Fruit fly (Drosophila melanogaster) whole organism, embryonic: ENCODE measurements around the gene Zip89B.

Experiments used
- CG12071 ChIP-seq: fragments of 200-800 bp; sonication (Bioruptor generic); optimal IDR thresholded peaks from 3 replicates; lab custom pipeline; 2018; ENCODE audit warnings: missing biosample characterization, mild to moderate bottlenecking, missing genetic modification characterization
- CG1233 ChIP-seq: fragments of 200-800 bp; sonication (Bioruptor generic); optimal IDR thresholded peaks from 4 replicates; lab custom pipeline; 2018; ENCODE audit warnings: missing biosample characterization, mild to moderate bottlenecking, missing genetic modification characterization
- CG12744 ChIP-seq: fragments of 200-800 bp; sonication (Bioruptor generic); optimal IDR thresholded peaks from 2 replicates; lab custom pipeline; 2016; ENCODE audit warnings: missing biosample characterization, missing genetic modification characterization
- CG15479 ChIP-seq: fragments of 200-800 bp; sonication (Bioruptor generic); optimal IDR thresholded peaks from 3 replicates; lab custom pipeline; 2019; ENCODE audit warnings: missing biosample characterization, mild to moderate bottlenecking, missing genetic modification characterization, moderate library complexity
- CG16779 ChIP-seq: fragments of 200-800 bp; sonication (Bioruptor generic); IDR thresholded peaks from 2 replicates; pipeline ENCODE4 v1.3.6; 2022; ENCODE audit warnings: missing biosample characterization, missing genetic modification characterization
- CG17186 ChIP-seq: fragments of 200-800 bp; sonication (Bioruptor generic); optimal IDR thresholded peaks from 3 replicates; lab custom pipeline; 2017; ENCODE audit warnings: missing biosample characterization, missing genetic modification reagents, missing genetic modification characterization
- CG17359 ChIP-seq: fragments of 200-800 bp; sonication (Bioruptor generic); optimal IDR thresholded peaks from 3 replicates; lab custom pipeline; 2018; ENCODE audit warnings: missing biosample characterization, mild to moderate bottlenecking, missing genetic modification characterization, moderate library complexity
- CG17385 ChIP-seq: fragments of 200-800 bp; sonication (Bioruptor generic); optimal IDR thresholded peaks from 3 replicates; lab custom pipeline; 2018; ENCODE audit warnings: missing biosample characterization, mild to moderate bottlenecking, missing genetic modification characterization
- CG2120 ChIP-seq: fragments of 200-800 bp; sonication (Bioruptor generic); optimal IDR thresholded peaks from 3 replicates; lab custom pipeline; 2016; ENCODE audit warnings: missing biosample characterization, missing genetic modification characterization
- CG2875 ChIP-seq: fragments of 200-800 bp; sonication (Bioruptor generic); optimal IDR thresholded peaks from 2 replicates; lab custom pipeline; 2017; ENCODE audit warnings: missing biosample characterization, mild to moderate bottlenecking, missing genetic modification characterization, missing genetic modification reagents
- CG34376 ChIP-seq: fragments of 200-800 bp; sonication (Bioruptor generic); optimal IDR thresholded peaks from 2 replicates; lab custom pipeline; 2018; ENCODE audit warnings: missing biosample characterization, mild to moderate bottlenecking, missing genetic modification characterization
- CG34422 ChIP-seq: fragments of 200-800 bp; sonication (Bioruptor generic); IDR thresholded peaks from 3 replicates; pipeline ENCODE4 v1.3.6; 2022; ENCODE audit warnings: missing biosample characterization, missing genetic modification characterization
- CG6272 ChIP-seq: fragments of 200-800 bp; sonication (Bioruptor generic); IDR thresholded peaks from 2 replicates; pipeline ENCODE4 v1.3.6; 2022; ENCODE audit warnings: missing biosample characterization, missing genetic modification characterization
- CG8359 ChIP-seq: fragments of 200-800 bp; sonication (Bioruptor generic); optimal IDR thresholded peaks from 2 replicates; lab custom pipeline; 2017; ENCODE audit warnings: missing biosample characterization, mild to moderate bottlenecking, missing genetic modification characterization, borderline replicate concordance
- CG9215 ChIP-seq: fragments of 200-800 bp; sonication (Bioruptor generic); IDR thresholded peaks from 2 replicates; pipeline ENCODE4 v1.3.6; 2022; ENCODE audit warnings: missing biosample characterization, missing genetic modification characterization
- CG9437 ChIP-seq: fragments of 200-800 bp; sonication (Bioruptor generic); optimal IDR thresholded peaks from 2 replicates; lab custom pipeline; 2018; ENCODE audit warnings: missing biosample characterization, mild to moderate bottlenecking, missing genetic modification characterization
- CG9932 ChIP-seq: fragments of 200-800 bp; sonication (Bioruptor generic); IDR thresholded peaks from 2 replicates; pipeline ENCODE4 v1.3.6; 2022; ENCODE audit warnings: missing biosample characterization, missing genetic modification characterization
- CkIIα-i1 ChIP-seq: fragments of 200-800 bp; sonication (Bioruptor generic); IDR thresholded peaks from 2 replicates; pipeline ENCODE4 v1.3.6; 2022; ENCODE audit warnings: missing biosample characterization, missing genetic modification characterization
- D ChIP-seq, 2 experiments: fragments of 200-800 bp in 1 of 2; fragments of >200 bp in 1 of 2; sonication (Bioruptor generic) in 1 of 2; optimal IDR thresholded peaks; 2 replicates in 1 of 2; 3 replicates in 1 of 2; lab custom pipeline; 2017; ENCODE audit warnings: mild to moderate bottlenecking in 1 of 2, missing biosample characterization in 1 of 2, missing genetic modification characterization in 1 of 2, missing genetic modification reagents in 1 of 2
- Doc2 ChIP-seq: fragments of 200-800 bp; sonication (Bioruptor generic); IDR thresholded peaks from 2 replicates; pipeline ENCODE4 v1.3.6; 2022; ENCODE audit warnings: missing biosample characterization, missing genetic modification characterization
- Gsc ChIP-seq: fragments of 200-800 bp; sonication (Bioruptor generic); IDR thresholded peaks from 2 replicates; pipeline ENCODE4 v1.3.6; 2022; ENCODE audit warnings: missing biosample characterization, missing genetic modification characterization
- Hand ChIP-seq: fragments of 200-800 bp; sonication (Bioruptor generic); optimal IDR thresholded peaks from 2 replicates; lab custom pipeline; 2017; ENCODE audit warnings: mild to moderate bottlenecking, missing biosample characterization, missing genetic modification reagents, missing genetic modification characterization
- Hmx ChIP-seq: fragments of 200-800 bp; sonication (Bioruptor generic); optimal IDR thresholded peaks from 2 replicates; lab custom pipeline; 2016; ENCODE audit warnings: missing biosample characterization, missing genetic modification characterization
- Hr51 ChIP-seq, 2 experiments: fragments of 200-800 bp; sonication (Bioruptor generic); optimal IDR thresholded peaks; 2 replicates in 1 of 2; 3 replicates in 1 of 2; lab custom pipeline; 2016 to 2018; ENCODE audit warnings: missing biosample characterization in 2 of 2, missing genetic modification characterization in 2 of 2, mild to moderate bottlenecking in 1 of 2, moderate library complexity in 1 of 2
- Hsf ChIP-seq: fragments of 200-800 bp; sonication (Bioruptor generic); optimal IDR thresholded peaks from 3 replicates; lab custom pipeline; 2016; ENCODE audit warnings: missing biosample characterization, missing genetic modification characterization
- NFAT ChIP-seq: fragments of 200-800 bp; sonication (Bioruptor generic); IDR thresholded peaks from 2 replicates; pipeline ENCODE4 v1.3.6; 2022; ENCODE audit warnings: missing biosample characterization, missing genetic modification characterization
- Nf-YB ChIP-seq: fragments of 200-800 bp; sonication (Bioruptor generic); optimal IDR thresholded peaks from 3 replicates; lab custom pipeline; 2019; ENCODE audit warnings: missing biosample characterization, mild to moderate bottlenecking, missing genetic modification characterization, moderate library complexity
- Ravus ChIP-seq: fragments of 200-800 bp; sonication (Bioruptor generic); IDR thresholded peaks from 2 replicates; pipeline ENCODE4 v1.3.6; 2022; ENCODE audit warnings: missing biosample characterization, missing genetic modification characterization
- Scr ChIP-seq: fragments of 200-800 bp; sonication (Bioruptor generic); IDR thresholded peaks from 2 replicates; pipeline ENCODE4 v1.3.6; 2022; ENCODE audit warnings: missing biosample characterization, missing genetic modification characterization; ENCODE audit not compliant: partially characterized antibody
- Ssrp ChIP-seq: fragments of 200-800 bp; sonication (Bioruptor generic); optimal IDR thresholded peaks from 2 replicates; lab custom pipeline; 2018; ENCODE audit warnings: missing biosample characterization, mild to moderate bottlenecking, missing genetic modification characterization, moderate library complexity
- bcd ChIP-seq: fragments of 200-800 bp; sonication (Bioruptor generic); optimal IDR thresholded peaks from 2 replicates; lab custom pipeline; 2017; ENCODE audit warnings: missing biosample characterization, mild to moderate bottlenecking, missing genetic modification characterization
- br ChIP-seq: fragments of >200 bp; optimal IDR thresholded peaks from 2 replicates; lab custom pipeline; 2017
- caup ChIP-seq: fragments of 200-800 bp; sonication (Bioruptor generic); optimal IDR thresholded peaks from 3 replicates; lab custom pipeline; 2017; ENCODE audit warnings: missing biosample characterization, mild to moderate bottlenecking, missing genetic modification characterization, moderate library complexity; ENCODE audit not compliant: severe bottlenecking
- chm ChIP-seq: fragments of 200-800 bp; sonication (Bioruptor generic); IDR thresholded peaks from 2 replicates; pipeline ENCODE4 v1.3.6; 2022; ENCODE audit warnings: missing biosample characterization, missing genetic modification characterization
- chn ChIP-seq: fragments of 200-800 bp; sonication (Bioruptor generic); optimal IDR thresholded peaks from 2 replicates; lab custom pipeline; 2016; ENCODE audit warnings: missing biosample characterization, missing genetic modification characterization
- dysf ChIP-seq: fragments of 200-800 bp; sonication (Bioruptor generic); IDR thresholded peaks from 3 replicates; pipeline ENCODE4 v1.3.6; 2022; ENCODE audit warnings: missing biosample characterization, missing genetic modification characterization
- gce ChIP-seq: fragments of 200-800 bp; sonication (Bioruptor generic); IDR thresholded peaks from 3 replicates; pipeline ENCODE4 v1.3.6; 2022; ENCODE audit warnings: missing biosample characterization, missing genetic modification characterization
- jigr1 ChIP-seq: fragments of 200-800 bp; sonication (Bioruptor generic); IDR thresholded peaks from 3 replicates; pipeline ENCODE4 v1.3.6; 2022; ENCODE audit warnings: missing biosample characterization, missing genetic modification characterization
- pan ChIP-seq, 4 experiments: fragments of >200 bp in 3 of 4; fragments of 200-800 bp in 1 of 4; sonication (Bioruptor generic) in 1 of 4; optimal IDR thresholded peaks in 3 of 4; IDR thresholded peaks in 1 of 4; 2 replicates each; pipeline versions ENCODE4 v1.3.6 to Lab custom; 2017 to 2022; ENCODE audit warnings: missing biosample characterization in 2 of 4, missing genetic modification characterization in 2 of 4, mixed read lengths in 1 of 4
- peb ChIP-seq: fragments of 200-800 bp; sonication (Bioruptor generic); IDR thresholded peaks from 2 replicates; pipeline ENCODE4 v1.3.6; 2022; ENCODE audit warnings: missing biosample characterization, missing genetic modification characterization
- psq ChIP-seq: fragments of 200-800 bp; sonication (Bioruptor generic); optimal IDR thresholded peaks from 2 replicates; lab custom pipeline; 2017; ENCODE audit warnings: missing biosample characterization, missing genetic modification characterization
- slbo ChIP-seq: fragments of 200-800 bp; sonication (Bioruptor generic); IDR thresholded peaks from 2 replicates; pipeline ENCODE4 v1.3.6; 2022; ENCODE audit warnings: missing biosample characterization, missing genetic modification characterization
- slou ChIP-seq: fragments of 200-800 bp; sonication (Bioruptor generic); optimal IDR thresholded peaks from 3 replicates; lab custom pipeline; 2016; ENCODE audit warnings: missing biosample characterization, missing genetic modification characterization
- tgo ChIP-seq: fragments of 200-800 bp; sonication (Bioruptor generic); IDR thresholded peaks from 3 replicates; pipeline ENCODE4 v1.3.6; 2022; ENCODE audit warnings: missing biosample characterization, missing genetic modification characterization
- tll ChIP-seq, 2 experiments: fragments of 200-800 bp in 1 of 2; fragments of >200 bp in 1 of 2; sonication (Bioruptor generic) in 1 of 2; optimal IDR thresholded peaks; 2 replicates each; lab custom pipeline; 2017 to 2019; ENCODE audit warnings: missing biosample characterization in 2 of 2, missing genetic modification characterization in 2 of 2, mild to moderate bottlenecking in 1 of 2, moderate library complexity in 1 of 2
- vnd ChIP-seq: fragments of 200-800 bp; sonication (Bioruptor generic); IDR thresholded peaks from 3 replicates; pipeline ENCODE4 v1.3.6; 2022; ENCODE audit warnings: missing biosample characterization, missing genetic modification characterization; ENCODE audit not compliant: partially characterized antibody
- wek ChIP-seq: fragments of 200-800 bp; sonication (Bioruptor generic); optimal IDR thresholded peaks from 3 replicates; lab custom pipeline; 2018; ENCODE audit warnings: missing biosample characterization, mild to moderate bottlenecking, missing genetic modification characterization, moderate library complexity
- wor ChIP-seq: fragments of 200-800 bp; sonication (Bioruptor generic); IDR thresholded peaks from 2 replicates; pipeline ENCODE4 v1.3.6; 2022; ENCODE audit warnings: missing biosample characterization, missing genetic modification characterization

Gene Zip89B

DNA sequence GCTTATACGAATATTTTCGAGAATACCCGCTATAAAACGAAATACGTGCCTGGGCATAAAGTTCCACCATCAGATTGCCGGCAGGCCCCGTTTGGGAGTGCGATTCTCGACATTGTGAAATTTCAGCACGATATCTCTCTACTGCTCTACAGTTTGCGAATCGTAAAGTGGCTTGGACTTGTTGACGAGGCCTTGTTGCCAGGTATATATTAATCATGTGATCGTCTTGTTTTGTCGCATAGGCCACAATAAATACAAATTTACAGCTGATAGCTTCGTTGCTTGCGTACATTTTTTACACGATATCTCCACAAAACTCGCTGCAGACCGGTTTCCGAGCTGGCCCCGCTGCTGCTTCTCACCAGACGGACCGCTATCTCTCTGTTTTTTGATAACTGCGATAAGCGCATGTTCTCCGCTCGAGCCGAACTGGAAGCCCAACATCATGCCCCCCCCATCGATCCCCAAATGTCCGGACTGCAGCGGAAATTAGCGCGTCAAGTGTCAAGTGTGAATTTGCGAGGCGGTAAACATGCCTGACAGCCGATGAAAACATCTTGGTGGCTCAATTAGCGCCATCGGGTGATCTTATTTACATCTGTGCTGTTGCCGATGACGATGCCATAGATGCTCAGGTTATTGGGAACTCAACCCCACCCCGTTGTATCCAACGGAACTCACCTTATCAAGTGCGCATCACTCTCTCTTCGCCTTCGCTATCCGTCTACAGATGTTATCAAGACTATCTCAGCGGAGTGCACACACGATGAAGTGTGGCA, 3.9 kb downstream of the Zip89B start (continued):
- no peak for TF ChIP-seq tll (GFP tag; optimal IDR thresholded peaks at IDR 0.05; lab: Kevin White, UChicago)
- no peak for TF ChIP-seq NFAT (GFP tag; lab: Robert Waterston, UW)
- no peak for TF ChIP-seq wor
- no peak for TF ChIP-seq Scr (GFP tag; lab: Robert Waterston, UW)
- no peak for TF ChIP-seq CG9215 (GFP tag; lab: Robert Waterston, UW)
- no peak; the same call in 1 of the 2 replicates for TF ChIP-seq CG9932 (GFP tag; lab: Robert Waterston, UW)
- no peak for TF ChIP-seq CG8359 (GFP tag; lab: Kevin White, UChicago)
- TF ChIP-seq vnd, result no peak
- TF ChIP-seq br (lab: Kevin White, UChicago), result no peak
- TF ChIP-seq CG17186 (GFP tag; lab: Kevin White, UChicago), result no peak
- TF ChIP-seq CG15479 (GFP tag; lab: Kevin White, UChicago), result peak; percentile 1
- peak; percentile 39; the same call in 2 of the 3 replicates for TF ChIP-seq tgo (GFP tag; lab: Robert Waterston, UW)
- no peak for TF ChIP-seq pan (optimal IDR thresholded peaks at IDR 0.05; lab: Kevin White, UChicago)
- peak in 1 of 2 experiments; percentile 38 for TF ChIP-seq pan (GFP tag; optimal IDR thresholded peaks at IDR 0.05 in 1 of 2, IDR thresholded peaks at IDR 0.05 in 1 of 2)
- no peak for TF ChIP-seq caup
- no peak for TF ChIP-seq CG6272 (GFP tag; lab: Robert Waterston, UW)
- TF ChIP-seq Doc2, result no peak
- no peak for TF ChIP-seq Ravus (GFP tag; lab: Robert Waterston, UW)
- TF ChIP-seq CG1233, result peak; percentile 93
- TF ChIP-seq CG34422 (GFP tag; lab: Robert Waterston, UW), result no peak
- peak; percentile 42; the same call in 1 of the 3 replicates for TF ChIP-seq dysf (GFP tag; lab: Robert Waterston, UW)
- no peak for TF ChIP-seq Hr51 (GFP tag; optimal IDR thresholded peaks at IDR 0.05; lab: Kevin White, UChicago)
- peak; percentile 13 for TF ChIP-seq CG9437 (GFP tag; lab: Kevin White, UChicago)
- TF ChIP-seq CG17385, result peak; percentile 15
- TF ChIP-seq chn (GFP tag; lab: Kevin White, UChicago), result peak; percentile 35
- TF ChIP-seq CG12744 (GFP tag; lab: Kevin White, UChicago), result no peak
- no peak for TF ChIP-seq slou
- no peak for TF ChIP-seq CG12071
- no peak for TF ChIP-seq D (optimal IDR thresholded peaks at IDR 0.05; lab: Kevin White, UChicago)
- TF ChIP-seq D (GFP tag; optimal IDR thresholded peaks at IDR 0.05; lab: Kevin White, UChicago), result no peak
- no peak for TF ChIP-seq jigr1
- TF ChIP-seq bcd, result peak; percentile 6
- TF ChIP-seq Gsc (GFP tag; lab: Robert Waterston, UW), result no peak
- peak; percentile 31 for TF ChIP-seq CG17359
- peak; percentile 18 for TF ChIP-seq Hsf (GFP tag; lab: Kevin White, UChicago)
- TF ChIP-seq Ssrp, result peak; percentile 16
- TF ChIP-seq peb, result no peak
- no peak for TF ChIP-seq CG34376 (GFP tag; lab: Kevin White, UChicago)
- TF ChIP-seq CG16779 (GFP tag; lab: Robert Waterston, UW), result no peak
- TF ChIP-seq CkIIα-i1 (GFP tag; lab: Robert Waterston, UW), result no peak
- no peak for TF ChIP-seq psq (GFP tag; lab: Kevin White, UChicago)
- peak; percentile 41 for TF ChIP-seq CG2120 (GFP tag; lab: Kevin White, UChicago)
- TF ChIP-seq wek (GFP tag; lab: Kevin White, UChicago), result no peak
- peak; percentile 62 for TF ChIP-seq slbo (GFP tag; lab: Robert Waterston, UW)
- TF ChIP-seq Hand (GFP tag; lab: Kevin White, UChicago), result no peak
- no peak for TF ChIP-seq gce (GFP tag; lab: Robert Waterston, UW)
- TF ChIP-seq Hmx (GFP tag; lab: Kevin White, UChicago), result no peak
- no peak for TF ChIP-seq chm (GFP tag; lab: Robert Waterston, UW)
- TF ChIP-seq Nf-YB (GFP tag; lab: Kevin White, UChicago), result no peak
- TF ChIP-seq CG2875, result no peak
